Worm (Caenorhabditis elegans): ENCODE measurements around the gene W02A2.8.

ce11 chrIV:13370235-13370739 lies 11.9 kb upstream of the W02A2.8 start, which contains the start of the genes rla-2, popl-7 and Y62E10A.24:
- TF ChIP-seq lin-15B (tag; optimal IDR thresholded peaks at IDR 0.05) (no peak), C16A3.4 (tag; optimal IDR thresholded peaks at IDR 0.05) (peak; percentile 6), unc-86 (tag; optimal IDR thresholded peaks at IDR 0.05) (no peak), nhr-47 (tag; optimal IDR thresholded peaks at IDR 0.05) (peak; percentile 8), dpl-1 (GFP tag; optimal IDR thresholded peaks at IDR 0.05) (peak; percentile 6 to 39 (median 26)), sox-4 (tag; optimal IDR thresholded peaks at IDR 0.05) (no peak)

Data from whole organism, L1 larva.